Fruit fly (Drosophila melanogaster) whole organism, wandering third instar larva: Measurements from ENCODE around the gene tacc.

ENCODE experiments used
- CG32264 ChIP-seq: fragments of 200-800 bp; sonication (Bioruptor generic); optimal IDR thresholded peaks from 2 replicates; lab custom pipeline; 2016; ENCODE audit warnings: missing biosample characterization, missing genetic modification characterization
- CG9705 ChIP-seq: fragments of 200-800 bp; sonication (Bioruptor generic); optimal IDR thresholded peaks from 2 replicates; lab custom pipeline; 2018; ENCODE audit warnings: missing biosample characterization, mild to moderate bottlenecking, missing genetic modification characterization
- Hr78 ChIP-seq: fragments of >200 bp; optimal IDR thresholded peaks from 2 replicates; lab custom pipeline; 2017; ENCODE audit warnings: missing biosample characterization, missing genetic modification characterization
- N ChIP-seq: fragments of >200 bp; optimal IDR thresholded peaks from 2 replicates; lab custom pipeline; 2018; ENCODE audit warnings: missing biosample characterization, missing external identifiers, missing genetic modification characterization
- h ChIP-seq: fragments of 200-800 bp; sonication (Bioruptor generic); optimal IDR thresholded peaks from 3 replicates; lab custom pipeline; 2016; ENCODE audit warnings: missing biosample characterization, mild to moderate bottlenecking, missing genetic modification characterization
- sv ChIP-seq: fragments of 200-800 bp; sonication (Bioruptor generic); optimal IDR thresholded peaks from 3 replicates; lab custom pipeline; 2016; ENCODE audit warnings: missing biosample characterization, missing genetic modification characterization
- usp ChIP-seq: fragments of >200 bp; optimal IDR thresholded peaks from 2 replicates; lab custom pipeline; 2017; ENCODE audit warnings: missing biosample characterization, missing genetic modification characterization
- woc ChIP-seq: sonication (Bioruptor generic); optimal IDR thresholded peaks from 2 replicates; lab custom pipeline; 2016; ENCODE audit warnings: missing biosample characterization, mild to moderate bottlenecking, missing genetic modification characterization

- TF ChIP-seq N (GFP tag; lab: Kevin White, UChicago) (no peak), woc (no peak), usp (no peak), h (GFP tag; lab: Kevin White, UChicago) (peak; percentile 13), CG9705 (GFP tag; lab: Kevin White, UChicago) (no peak), sv (GFP tag; lab: Kevin White, UChicago) (no peak), Hr78 (GFP tag; lab: Kevin White, UChicago) (no peak), CG32264 (no peak)
Observed at dm6 chr3R:4773097-4773496, 24.2 kb upstream of the tacc start, which contains the start of gene CG44098.
